Fruit fly (Drosophila melanogaster): ENCODE data around the gene Naa40.

Naa40 gene

dm6 chr3R:29724745-29725144 lies at the start of gene Naa40, which contains the start of gene CG18731:
Naa40 (minus strand) TSS chr3R:29724950.
CG18731 (plus strand) TSS chr3R:29725027.
- no peak for TF ChIP-seq NC2β (GFP tag; optimal IDR thresholded peaks at IDR 0.05)
- TF ChIP-seq Gsc (GFP tag; IDR thresholded peaks at IDR 0.05): no peak
- TF ChIP-seq Hmx (GFP tag; optimal IDR thresholded peaks at IDR 0.05): no peak
- peak; percentile 71 for TF ChIP-seq Bgb (GFP tag; IDR thresholded peaks at IDR 0.05; ENCODE audit: partially characterized antibody)
- peak; percentile 23 for TF ChIP-seq CG2116 (GFP tag; optimal IDR thresholded peaks at IDR 0.05)
- peak; percentile 18 for TF ChIP-seq phol (tag; optimal IDR thresholded peaks at IDR 0.05)
- no peak for TF ChIP-seq Taf1 (GFP tag; IDR thresholded peaks at IDR 0.05)
- TF ChIP-seq CG7839 (tag; optimal IDR thresholded peaks at IDR 0.05): no peak
- peak; percentile 74 for TF ChIP-seq amos (GFP tag; IDR thresholded peaks at IDR 0.05; ENCODE audit: partially characterized antibody)
- no peak for TF ChIP-seq onecut (GFP tag; IDR thresholded peaks at IDR 0.05)
- no peak for TF ChIP-seq lilli (GFP tag; optimal IDR thresholded peaks at IDR 0.05)
- peak; percentile 7 for TF ChIP-seq CG14710 (tag; optimal IDR thresholded peaks at IDR 0.05)
- no peak for TF ChIP-seq maf-S (GFP tag; optimal IDR thresholded peaks at IDR 0.05)
- TF ChIP-seq CG13624 (GFP tag; optimal IDR thresholded peaks at IDR 0.05): peak; percentile 3
- TF ChIP-seq Ssrp (tag; optimal IDR thresholded peaks at IDR 0.05): no peak
- TF ChIP-seq Sry-δ (GFP tag; optimal IDR thresholded peaks at IDR 0.05): peak; percentile 88
- no peak for TF ChIP-seq CG9817 (tag; optimal IDR thresholded peaks at IDR 0.05)
- TF ChIP-seq CG17612 (GFP tag; IDR thresholded peaks at IDR 0.05): no peak
- no peak for TF ChIP-seq CG33557 (GFP tag; optimal IDR thresholded peaks at IDR 0.05)
- no peak for TF ChIP-seq ken (GFP tag; IDR thresholded peaks at IDR 0.05)
- no peak for TF ChIP-seq Oli (tag; optimal IDR thresholded peaks at IDR 0.05)
- TF ChIP-seq bab2 (GFP tag; optimal IDR thresholded peaks at IDR 0.05): no peak
- no peak for TF ChIP-seq TFAM (GFP tag; optimal IDR thresholded peaks at IDR 0.05)
- no peak for TF ChIP-seq az2 (GFP tag; optimal IDR thresholded peaks at IDR 0.05)
- TF ChIP-seq knrl (GFP tag; IDR thresholded peaks at IDR 0.05; ENCODE audit: partially characterized antibody): peak; percentile 65
- TF ChIP-seq Dp (GFP tag; optimal IDR thresholded peaks at IDR 0.05): peak; percentile 75
- peak; percentile 78 for TF ChIP-seq unc-4 (GFP tag; IDR thresholded peaks at IDR 0.05; ENCODE audit: partially characterized antibody)
- no peak for TF ChIP-seq Trl (optimal IDR thresholded peaks at IDR 0.05)
- TF ChIP-seq Trl (GFP tag; optimal IDR thresholded peaks at IDR 0.05): no peak
- TF ChIP-seq CG34422 (GFP tag; IDR thresholded peaks at IDR 0.05): peak; percentile 36; the same call in 1 of the 3 replicates
- peak; percentile 55 for TF ChIP-seq CG9932 (GFP tag; IDR thresholded peaks at IDR 0.05)
- TF ChIP-seq BEAF-32 (GFP tag; optimal IDR thresholded peaks at IDR 0.05): peak; percentile 79
- no peak for TF ChIP-seq CG8359 (GFP tag; optimal IDR thresholded peaks at IDR 0.05; ENCODE audit: borderline replicate concordance)
- TF ChIP-seq inv (GFP tag; IDR thresholded peaks at IDR 0.05; ENCODE audit: partially characterized antibody): peak; percentile 48; the same call in 1 of the 2 replicates
- no peak for TF ChIP-seq B-H1 (GFP tag; IDR thresholded peaks at IDR 0.05)
- TF ChIP-seq CG11504 (tag; optimal IDR thresholded peaks at IDR 0.05): no peak
- TF ChIP-seq HmgZ (tag; optimal IDR thresholded peaks at IDR 0.05): no peak
- TF ChIP-seq CG2120 (GFP tag; optimal IDR thresholded peaks at IDR 0.05): no peak
- peak; percentile 77 for TF ChIP-seq gfzf (GFP tag; optimal IDR thresholded peaks at IDR 0.05)
- TF ChIP-seq HLHmδ (GFP tag; optimal IDR thresholded peaks at IDR 0.05): no peak
- no peak for TF ChIP-seq da (GFP tag; optimal IDR thresholded peaks at IDR 0.05)
- TF ChIP-seq mam (GFP tag; optimal IDR thresholded peaks at IDR 0.05): no peak
- TF ChIP-seq row (GFP tag; IDR thresholded peaks at IDR 0.05): peak; percentile 39; the same call in 1 of the 3 replicates
- TF ChIP-seq CG17328 (GFP tag; IDR thresholded peaks at IDR 0.05): no peak
- TF ChIP-seq MTF-1 (GFP tag; optimal IDR thresholded peaks at IDR 0.05; ENCODE audit: borderline replicate concordance): no peak
- TF ChIP-seq Eip74EF (GFP tag; optimal IDR thresholded peaks at IDR 0.05): no peak
- TF ChIP-seq pnt (GFP tag; optimal IDR thresholded peaks at IDR 0.05): no peak
- TF ChIP-seq chinmo (GFP tag; IDR thresholded peaks at IDR 0.05; ENCODE audit: partially characterized antibody): no peak
- peak; percentile 73 for TF ChIP-seq E2f1 (GFP tag; IDR thresholded peaks at IDR 0.05)
- TF ChIP-seq CG15601 (tag; optimal IDR thresholded peaks at IDR 0.05): no peak
- no peak for TF ChIP-seq ftz-f1 (GFP tag; optimal IDR thresholded peaks at IDR 0.05)
